Fruit fly (Drosophila melanogaster): ENCODE data around the gene ScsbetaG.

ScsbetaG gene

dm6 chr3L:5577250-5578138 lies 14.0 kb upstream of the ScsbetaG start, which contains the start of gene Msr-110:
Gene Msr-110, minus strand, starts transcription at chr3L:5577348.
- peak; percentile 92 for TF ChIP-seq psq (GFP tag; optimal IDR thresholded peaks at IDR 0.05)
- TF ChIP-seq rgr (GFP tag; optimal IDR thresholded peaks at IDR 0.05): peak; percentile 92
- peak; percentile 82 for TF ChIP-seq br (GFP tag; optimal IDR thresholded peaks at IDR 0.05)
- TF ChIP-seq lola (GFP tag; optimal IDR thresholded peaks at IDR 0.05): no peak
- TF ChIP-seq foxo (GFP tag; optimal IDR thresholded peaks at IDR 0.05): peak; percentile 89 to 94
- TF ChIP-seq dl (GFP tag; optimal IDR thresholded peaks at IDR 0.05; ENCODE audit: insufficient read depth in 1 of 2, partially characterized antibody in 2 of 2): peak in 1 of 2 experiments; percentile 29
- peak; percentile 92 for TF ChIP-seq brk (GFP tag; optimal IDR thresholded peaks at IDR 0.05)
- no peak for TF ChIP-seq GATAd (GFP tag; optimal IDR thresholded peaks at IDR 0.05)
- peak; percentile 80 for TF ChIP-seq dmrt93B (GFP tag; optimal IDR thresholded peaks at IDR 0.05)
- TF ChIP-seq Dif (GFP tag; optimal IDR thresholded peaks at IDR 0.05; ENCODE audit: partially characterized antibody): peak; percentile 12
- TF ChIP-seq Hnf4 (GFP tag; optimal IDR thresholded peaks at IDR 0.05): peak; percentile 80
- TF ChIP-seq Mio (GFP tag; optimal IDR thresholded peaks at IDR 0.05): no peak
- TF ChIP-seq dsf (GFP tag; optimal IDR thresholded peaks at IDR 0.05; ENCODE audit: borderline replicate concordance): peak; percentile 3
- no peak for TF ChIP-seq Dfd (GFP tag; optimal IDR thresholded peaks at IDR 0.05)
- TF ChIP-seq OdsH (GFP tag; optimal IDR thresholded peaks at IDR 0.05): peak; percentile 92
- no peak for TF ChIP-seq Hr78 (GFP tag; optimal IDR thresholded peaks at IDR 0.05)
- peak; percentile 68 for TF ChIP-seq CG32264 (GFP tag; optimal IDR thresholded peaks at IDR 0.05)
- TF ChIP-seq N (GFP tag; optimal IDR thresholded peaks at IDR 0.05): no peak
- peak; percentile 83 for TF ChIP-seq ey (GFP tag; optimal IDR thresholded peaks at IDR 0.05)
- peak; percentile 98 for TF ChIP-seq Sp1 (GFP tag; optimal IDR thresholded peaks at IDR 0.05)
- peak; percentile 85 for TF ChIP-seq CG9705 (GFP tag; optimal IDR thresholded peaks at IDR 0.05)
- no peak for TF ChIP-seq Myc (optimal IDR thresholded peaks at IDR 0.05)
- peak; percentile 68 for TF ChIP-seq Vsx2 (GFP tag; optimal IDR thresholded peaks at IDR 0.05; ENCODE audit: partially characterized antibody)
- no peak for TF ChIP-seq tai (GFP tag; optimal IDR thresholded peaks at IDR 0.05)
- no peak for TF ChIP-seq Abd-B (GFP tag; optimal IDR thresholded peaks at IDR 0.05)
- TF ChIP-seq woc (GFP tag; optimal IDR thresholded peaks at IDR 0.05): peak; percentile 80
- TF ChIP-seq Jra (GFP tag; optimal IDR thresholded peaks at IDR 0.05): peak; percentile 24
- peak; percentile 70 for TF ChIP-seq sage (GFP tag; optimal IDR thresholded peaks at IDR 0.05)
- peak; percentile 93 for TF ChIP-seq Hr83 (GFP tag; optimal IDR thresholded peaks at IDR 0.05; ENCODE audit: poor library complexity, severe bottlenecking)
- peak; percentile 89 for TF ChIP-seq fru (GFP tag; optimal IDR thresholded peaks at IDR 0.05)
- peak; percentile 89 for TF ChIP-seq h (GFP tag; optimal IDR thresholded peaks at IDR 0.05)
- TF ChIP-seq CrebA (GFP tag; optimal IDR thresholded peaks at IDR 0.05; ENCODE audit: borderline replicate concordance): peak; percentile 96
- TF ChIP-seq HLH106 (tag; optimal IDR thresholded peaks at IDR 0.05): peak; percentile 95
- peak; percentile 96 for TF ChIP-seq Rel (GFP tag; optimal IDR thresholded peaks at IDR 0.05)
- TF ChIP-seq Rel (tag; optimal IDR thresholded peaks at IDR 0.05): peak; percentile 79
- TF ChIP-seq usp (GFP tag; optimal IDR thresholded peaks at IDR 0.05): no peak
- peak; percentile 70 for TF ChIP-seq sv (GFP tag; optimal IDR thresholded peaks at IDR 0.05)
- peak; percentile 97 for TF ChIP-seq jim (GFP tag; optimal IDR thresholded peaks at IDR 0.05)
- TF ChIP-seq pan (optimal IDR thresholded peaks at IDR 0.05): no peak

- TF ChIP-seq Jra (GFP tag; optimal IDR thresholded peaks at IDR 0.05) (no peak), Myc (optimal IDR thresholded peaks at IDR 0.05) (no peak), OdsH (GFP tag; optimal IDR thresholded peaks at IDR 0.05) (no peak), ey (GFP tag; optimal IDR thresholded peaks at IDR 0.05) (no peak), CG9705 (GFP tag; optimal IDR thresholded peaks at IDR 0.05) (no peak), Vsx2 (GFP tag; optimal IDR thresholded peaks at IDR 0.05; ENCODE audit: partially characterized antibody) (no peak), Abd-B (GFP tag; optimal IDR thresholded peaks at IDR 0.05) (no peak), tai (GFP tag; optimal IDR thresholded peaks at IDR 0.05) (no peak), lola (GFP tag; optimal IDR thresholded peaks at IDR 0.05) (no peak), jim (GFP tag; optimal IDR thresholded peaks at IDR 0.05) (no peak)
Measured at dm6 chr3L:5576543-5576942, 13.1 kb upstream of the ScsbetaG start.

Data from whole organism, wandering third instar larva.